Fruit fly (Drosophila melanogaster): Measurements from ENCODE around the gene CG34327.
A peak's percentile ranks its signal among the peaks of the same experiment; 100 is the strongest.

The CG34327 gene

DNA sequence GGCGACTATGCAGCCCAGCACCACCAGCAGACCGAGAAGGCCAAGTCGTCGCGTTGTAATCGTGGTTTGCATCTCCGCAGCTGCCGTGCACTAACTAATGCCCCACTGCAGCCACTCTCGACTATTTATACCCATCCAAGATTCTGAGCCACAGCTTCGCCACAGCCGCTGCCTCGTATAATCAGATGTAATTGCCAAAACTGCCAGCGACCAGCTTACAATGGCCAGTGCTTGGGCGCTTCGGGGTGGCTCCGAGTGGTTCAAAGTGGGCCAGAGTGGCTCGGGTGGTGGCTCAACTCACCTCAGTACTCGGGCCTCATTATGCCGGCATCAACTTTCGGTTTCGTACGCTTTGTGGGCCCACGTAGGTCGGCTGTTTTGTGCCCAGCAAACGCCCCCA, at the start of gene CG34327:
Gene CG34327 (minus strand): TSS at position 101 of the 400 bp plus-strand sequence.
- no peak for TF ChIP-seq CG17801 (GFP tag; optimal IDR thresholded peaks at IDR 0.05; ENCODE audit: partially characterized antibody)

dm6 chrX:17265402-17266028, 41.9 kb upstream of the CG34327 start:
- TF ChIP-seq CG17801 (GFP tag; optimal IDR thresholded peaks at IDR 0.05; ENCODE audit: partially characterized antibody): no peak

- no peak for TF ChIP-seq CG17801 (GFP tag; optimal IDR thresholded peaks at IDR 0.05; ENCODE audit: partially characterized antibody)
These were observed 38.4 kb upstream of the CG34327 start for dm6 chrX:17262049-17262448.

- TF ChIP-seq CG17801 (GFP tag; optimal IDR thresholded peaks at IDR 0.05; ENCODE audit: partially characterized antibody): no peak
These were observed 32.1 kb upstream of the CG34327 start for dm6 chrX:17255677-17256076.

- TF ChIP-seq CG17801 (GFP tag; optimal IDR thresholded peaks at IDR 0.05; ENCODE audit: partially characterized antibody): no peak
These were observed 30.5 kb upstream of the CG34327 start for dm6 chrX:17254094-17254493.

dm6 chrX:17249326-17249725, 25.7 kb upstream of the CG34327 start, which contains the start of gene CG8675:
Gene CG8675, minus strand, starts transcription at chrX:17249502.
- TF ChIP-seq CG17801 (GFP tag; optimal IDR thresholded peaks at IDR 0.05; ENCODE audit: partially characterized antibody): peak; percentile 16

dm6 chrX:17246916-17247315, 23.3 kb upstream of the CG34327 start, which contains the start of gene CG42854:
Gene CG42854, minus strand, starts transcription at chrX:17247016.
- TF ChIP-seq CG17801 (GFP tag; optimal IDR thresholded peaks at IDR 0.05; ENCODE audit: partially characterized antibody): no peak

- TF ChIP-seq CG17801 (GFP tag; optimal IDR thresholded peaks at IDR 0.05; ENCODE audit: partially characterized antibody): peak; percentile 38
These were observed 21.2 kb upstream of the CG34327 start, which contains the start of gene CG8915 for dm6 chrX:17244854-17245253. Gene CG8915, minus strand, starts transcription at chrX:17245001.

DNA sequence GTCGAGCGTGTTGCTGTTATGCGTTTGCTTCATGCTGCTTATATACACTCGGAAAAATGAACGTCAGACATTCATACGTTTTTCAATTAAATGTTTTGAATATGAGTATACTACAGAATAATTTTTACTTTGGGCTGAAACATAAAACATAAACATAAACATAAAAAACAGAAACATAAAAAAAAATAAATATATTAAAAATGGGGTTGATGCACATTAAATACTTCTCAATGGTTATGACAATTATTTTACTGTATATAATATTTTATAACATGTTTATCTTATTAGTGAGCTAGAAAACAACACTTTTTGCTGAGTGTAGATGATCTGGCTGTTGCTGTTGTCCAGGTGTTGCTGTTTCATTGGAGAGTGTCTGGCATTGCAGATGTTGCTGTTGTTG, 13.8 kb upstream of the CG34327 start:
- TF ChIP-seq CG17801 (GFP tag; optimal IDR thresholded peaks at IDR 0.05; ENCODE audit: partially characterized antibody): no peak

DNA sequence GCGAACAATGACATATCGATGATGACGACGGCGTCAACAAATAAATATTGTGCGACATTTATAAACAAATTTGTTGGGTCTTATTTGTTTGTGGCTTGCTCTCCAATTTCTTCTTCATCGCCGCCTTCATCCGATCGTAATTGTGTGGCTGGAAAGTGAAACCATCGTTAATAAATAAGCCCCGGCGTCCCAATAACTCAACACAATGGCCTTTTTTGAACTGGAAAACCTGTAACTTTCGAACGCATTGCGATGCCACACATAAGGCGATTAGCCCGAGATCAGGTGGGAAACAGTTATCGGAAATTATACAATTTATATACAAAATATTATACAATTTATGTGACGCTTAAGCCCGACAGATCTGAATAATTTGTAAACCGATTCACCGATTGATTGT, 12.9 kb upstream of the CG34327 start:
- TF ChIP-seq CG17801 (GFP tag; optimal IDR thresholded peaks at IDR 0.05; ENCODE audit: partially characterized antibody): no peak

- TF ChIP-seq CG17801 (GFP tag; optimal IDR thresholded peaks at IDR 0.05; ENCODE audit: partially characterized antibody): no peak
These were observed 9.0 kb upstream of the CG34327 start, which contains the start of gene f for dm6 chrX:17232642-17233041. Gene f, plus strand, starts transcription at chrX:17232942.

DNA sequence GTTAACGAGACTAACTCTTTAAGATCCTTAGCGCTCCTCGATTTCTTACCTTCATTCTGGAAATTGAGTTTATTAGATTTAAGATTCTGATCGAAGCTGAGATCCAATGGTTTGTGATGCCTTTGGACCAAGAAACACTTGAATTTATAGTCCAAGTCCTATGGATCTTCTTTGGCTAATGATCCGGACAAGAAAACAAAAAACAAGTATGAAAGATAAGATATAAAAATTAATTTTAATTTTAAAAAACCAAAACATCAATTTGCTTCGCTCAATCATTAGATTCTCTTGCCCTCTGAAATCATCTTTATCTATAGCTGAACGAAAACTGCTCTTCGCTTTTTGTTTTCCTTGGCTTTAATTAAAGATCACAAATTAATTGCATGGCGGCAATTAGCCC, 7.3 kb upstream of the CG34327 start, which contains the start of gene CG10597:
Gene CG10597 (minus strand): TSS at position 101 of the 400 bp plus-strand sequence.
- no peak for TF ChIP-seq CG17801 (GFP tag; optimal IDR thresholded peaks at IDR 0.05; ENCODE audit: partially characterized antibody)

DNA sequence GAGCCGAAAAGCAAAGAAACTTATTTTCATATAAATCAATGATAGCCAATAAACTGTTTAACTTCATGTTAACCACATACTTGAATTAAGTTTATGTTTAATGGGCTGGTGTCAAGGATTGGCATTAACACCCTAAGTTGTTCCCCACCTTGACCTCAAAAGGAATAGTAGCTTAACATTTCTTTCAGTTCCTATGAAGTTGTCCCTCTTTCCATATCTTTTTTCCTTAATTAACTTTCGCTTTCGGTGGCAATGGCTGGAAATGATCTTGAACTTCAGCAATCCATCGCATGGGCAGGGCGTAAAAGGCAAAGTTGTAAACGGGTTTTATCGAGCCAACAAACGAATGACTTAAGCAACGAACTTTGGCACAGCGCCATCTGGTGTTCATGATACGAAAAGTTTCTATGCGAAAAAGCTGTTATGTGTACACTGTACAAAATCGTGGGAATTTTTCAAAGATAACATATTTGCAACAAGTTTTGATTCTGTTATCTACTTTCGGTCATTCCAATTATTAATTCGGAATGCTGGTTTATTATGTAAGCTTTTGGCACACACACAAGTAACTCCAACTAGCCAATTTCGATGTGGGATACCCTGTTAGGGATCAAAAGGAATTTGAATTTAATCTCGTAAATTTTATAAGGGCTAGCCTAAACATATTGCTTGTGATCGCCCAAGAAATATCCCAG, 6.0 kb upstream of the CG34327 start:
- TF ChIP-seq CG17801 (GFP tag; optimal IDR thresholded peaks at IDR 0.05; ENCODE audit: partially characterized antibody): no peak

- no peak for TF ChIP-seq CG17801 (GFP tag; optimal IDR thresholded peaks at IDR 0.05; ENCODE audit: partially characterized antibody)
These were observed 3.8 kb upstream of the CG34327 start for dm6 chrX:17227462-17227861.

- TF ChIP-seq CG17801 (GFP tag; optimal IDR thresholded peaks at IDR 0.05; ENCODE audit: partially characterized antibody): no peak
These were observed 3.0 kb upstream of the CG34327 start, which contains the start of gene CG10598 for dm6 chrX:17226681-17227019. Gene CG10598, minus strand, starts transcription at chrX:17226867.

DNA sequence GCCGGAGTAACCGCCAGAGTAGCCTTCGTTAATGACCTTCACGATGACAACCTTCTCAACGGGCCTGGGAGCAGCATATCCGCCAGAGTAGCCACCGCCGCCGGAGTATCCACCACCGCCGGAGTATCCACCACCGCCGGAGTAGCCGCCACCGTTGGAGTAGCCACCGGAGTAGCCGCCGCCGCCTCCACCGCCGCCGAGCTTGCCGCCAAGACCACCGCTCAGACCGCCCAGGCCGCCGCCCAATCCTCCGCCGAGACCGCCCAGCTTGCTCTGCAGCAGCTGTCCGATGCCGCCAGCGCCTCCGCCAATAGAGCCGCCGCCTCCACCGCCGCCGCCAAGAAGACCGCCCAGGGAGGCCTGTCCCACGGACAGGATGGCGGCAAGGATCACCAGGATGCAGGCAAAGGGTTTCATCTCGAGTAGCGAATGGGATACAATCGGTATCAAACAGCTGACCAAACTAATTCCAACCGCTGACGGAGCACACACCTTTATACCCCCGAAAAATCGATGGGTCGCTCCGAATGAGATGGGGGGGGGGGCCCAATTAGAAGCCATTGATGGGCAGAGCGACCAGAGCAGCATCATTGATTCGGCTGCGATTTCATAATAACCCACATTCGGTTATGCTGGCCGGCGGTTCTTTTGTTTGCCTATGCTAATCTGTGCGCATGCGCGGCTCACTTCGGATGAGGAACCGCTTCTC, 2.5 kb upstream of the CG34327 start:
- TF ChIP-seq CG17801 (GFP tag; optimal IDR thresholded peaks at IDR 0.05; ENCODE audit: partially characterized antibody): no peak
